Worm (Caenorhabditis elegans) whole organism, L4 larva: ENCODE measurements around the gene F59B10.5.
A peak's percentile ranks its signal among the peaks of the same experiment; 100 is the strongest.

ENCODE experiments used
- D1046.2 ChIP-seq: fragments of 200-800 bp; sonication (Bioruptor generic); IDR thresholded peaks from 2 replicates; pipeline ENCODE4 v1.3.6; 2022; ENCODE audit warnings: missing genetic modification characterization, missing compliant biosample characterization
- F26F4.8 ChIP-seq: fragments of 200-800 bp; sonication (Bioruptor generic); conservative IDR thresholded peaks from 2 replicates; pipeline ENCODE4 v1.3.6; 2022; ENCODE audit warnings: missing genetic modification characterization, missing compliant biosample characterization
- F44E2.7 ChIP-seq: fragments of 200-800 bp; sonication (Bioruptor generic); IDR thresholded peaks from 2 replicates; pipeline ENCODE4 v2.1.2; 2022; ENCODE audit warnings: missing genetic modification characterization, missing compliant biosample characterization
- T20F7.1 ChIP-seq: fragments of 200-800 bp; sonication (Bioruptor generic); optimal IDR thresholded peaks from 2 replicates; lab custom pipeline; 2018; ENCODE audit warnings: mild to moderate bottlenecking, missing genetic modification characterization, missing compliant biosample characterization
- T26A8.4 ChIP-seq: fragments of 200-800 bp; sonication (Bioruptor generic); IDR thresholded peaks from 2 replicates; pipeline ENCODE4 v1.3.6; 2022; ENCODE audit warnings: missing genetic modification characterization, missing compliant biosample characterization
- Y48G9A.11 ChIP-seq: fragments of 200-800 bp; sonication (Bioruptor generic); IDR thresholded peaks from 2 replicates; pipeline ENCODE4 v1.3.6; 2022; ENCODE audit warnings: missing genetic modification reagents, missing genetic modification characterization, missing compliant biosample characterization
- ZK546.5 ChIP-seq, 2 experiments: sonication (generic microtip); optimal IDR thresholded peaks; 2 replicates each; lab custom pipeline; 2017; ENCODE audit warnings: missing biosample characterization in 2 of 2, missing genetic modification characterization in 2 of 2
- aha-1 ChIP-seq: fragments of 150-350 bp; peaks from one replicate; lab custom pipeline; 2014; ENCODE audit warnings: missing biosample characterization, missing genetic modification characterization
- aly-2 ChIP-seq: sonication (generic microtip); optimal IDR thresholded peaks from 2 replicates; lab custom pipeline; 2018; ENCODE audit warnings: missing biosample characterization, missing genetic modification characterization
- ama-1 ChIP-seq: fragments of 150-350 bp; optimal IDR thresholded peaks from 2 replicates; lab custom pipeline; 2014; ENCODE audit warnings: inconsistent platforms, mixed read lengths
- ctbp-1 ChIP-seq: fragments of 200-800 bp; sonication (Bioruptor generic); IDR thresholded peaks from 2 replicates; pipeline ENCODE4 v1.3.6; 2022; ENCODE audit warnings: missing genetic modification reagents, missing genetic modification characterization, missing compliant biosample characterization
- daf-8 ChIP-seq: fragments of 200-800 bp; sonication (Bioruptor generic); IDR thresholded peaks from 2 replicates; pipeline ENCODE4 v1.3.6; 2022; ENCODE audit warnings: missing genetic modification characterization, missing compliant biosample characterization
- dmd-8 ChIP-seq: fragments of 200-800 bp; sonication (Bioruptor generic); IDR thresholded peaks from 2 replicates; pipeline ENCODE4 v1.3.6; 2022; ENCODE audit warnings: missing genetic modification characterization, missing compliant biosample characterization
- dmd-9 ChIP-seq: fragments of 200-800 bp; sonication (Bioruptor generic); IDR thresholded peaks from 2 replicates; pipeline ENCODE4 v1.3.6; 2022; ENCODE audit warnings: missing genetic modification reagents, missing genetic modification characterization, missing compliant biosample characterization
- egl-43 ChIP-seq: fragments of 200-800 bp; sonication (Bioruptor generic); IDR thresholded peaks from 2 replicates; pipeline ENCODE4 v1.3.6; 2022; ENCODE audit warnings: missing genetic modification reagents, missing genetic modification characterization, missing compliant biosample characterization
- fkh-10 ChIP-seq: fragments of 150-350 bp; optimal IDR thresholded peaks from 2 replicates; lab custom pipeline; 2014; ENCODE audit warnings: missing biosample characterization, missing genetic modification reagents, missing genetic modification characterization
- fos-1 ChIP-seq: fragments of 150-350 bp; optimal IDR thresholded peaks from 2 replicates; lab custom pipeline; 2014; ENCODE audit warnings: missing biosample characterization, missing genetic modification characterization
- gei-8 ChIP-seq: fragments of 200-800 bp; sonication (Bioruptor generic); optimal IDR thresholded peaks from 2 replicates; lab custom pipeline; 2018; ENCODE audit warnings: mild to moderate bottlenecking, missing genetic modification characterization, missing compliant biosample characterization
- hlh-30 ChIP-seq: sonication (generic microtip); optimal IDR thresholded peaks from 2 replicates; lab custom pipeline; 2017; ENCODE audit warnings: antibody characterized with exemption, mild to moderate bottlenecking, missing genetic modification characterization, missing compliant biosample characterization; ENCODE audit not compliant: insufficient read depth
- lim-7 ChIP-seq: fragments of 200-800 bp; sonication (Bioruptor generic); IDR thresholded peaks from 2 replicates; pipeline ENCODE4 v1.3.6; 2022; ENCODE audit warnings: missing genetic modification characterization, missing compliant biosample characterization
- lin-1 ChIP-seq: fragments of 200-800 bp; sonication (Bioruptor generic); IDR thresholded peaks from 2 replicates; pipeline ENCODE4 v1.3.6; 2022; ENCODE audit warnings: missing genetic modification reagents, missing genetic modification characterization, missing compliant biosample characterization
- lin-13 ChIP-seq: fragments of 150-350 bp; optimal IDR thresholded peaks from 2 replicates; lab custom pipeline; 2014; ENCODE audit warnings: missing biosample characterization, missing genetic modification reagents, missing genetic modification characterization
- lsy-2 ChIP-seq, 2 experiments: fragments of 150-350 bp in 1 of 2; sonication (generic microtip) in 1 of 2; optimal IDR thresholded peaks; 2 replicates each; lab custom pipeline; 2014 to 2017; ENCODE audit warnings: missing biosample characterization in 2 of 2, missing genetic modification characterization in 2 of 2
- madf-5 ChIP-seq, 2 experiments: fragments of 200-800 bp; sonication (Bioruptor generic); IDR thresholded peaks; 2 replicates each; pipeline ENCODE4 v1.3.6; 2022; ENCODE audit warnings: missing compliant biosample characterization in 2 of 2, missing genetic modification characterization in 2 of 2
- madf-9 ChIP-seq: fragments of 200-800 bp; sonication (Bioruptor generic); conservative IDR thresholded peaks from 2 replicates; pipeline ENCODE4 v1.3.6; 2022; ENCODE audit warnings: missing genetic modification reagents, missing genetic modification characterization, missing compliant biosample characterization
- mdt-29 ChIP-seq: fragments of 200-800 bp; sonication (Bioruptor generic); IDR thresholded peaks from 2 replicates; pipeline ENCODE4 v1.3.6; 2022; ENCODE audit warnings: missing genetic modification reagents, missing genetic modification characterization, missing compliant biosample characterization
- mep-1 ChIP-seq: fragments of 150-350 bp; sonication (generic microtip); optimal IDR thresholded peaks from 3 replicates; lab custom pipeline; 2014; ENCODE audit warnings: missing biosample characterization, missing genetic modification characterization
- mes-2 ChIP-seq: sonication (generic microtip); optimal IDR thresholded peaks from 2 replicates; lab custom pipeline; 2016; ENCODE audit warnings: missing genotype, mild to moderate bottlenecking, missing genetic modification characterization, missing compliant biosample characterization; ENCODE audit not compliant: poor library complexity, severe bottlenecking
- mxl-3 ChIP-seq: fragments of 200-800 bp; sonication (Bioruptor generic); optimal IDR thresholded peaks from 2 replicates; lab custom pipeline; 2018; ENCODE audit warnings: mild to moderate bottlenecking, missing genetic modification characterization, missing compliant biosample characterization
- nhr-10 ChIP-seq: fragments of 150-350 bp; optimal IDR thresholded peaks from 2 replicates; lab custom pipeline; 2014; ENCODE audit warnings: missing biosample characterization, missing genetic modification characterization
- nhr-11 ChIP-seq: fragments of 150-350 bp; optimal IDR thresholded peaks from 2 replicates; lab custom pipeline; 2014; ENCODE audit warnings: missing biosample characterization, missing genetic modification characterization
- nhr-237 ChIP-seq: sonication (generic microtip); optimal IDR thresholded peaks from 2 replicates; lab custom pipeline; 2017; ENCODE audit warnings: missing biosample characterization, missing genetic modification characterization
- nhr-25 ChIP-seq: sonication (generic microtip); optimal IDR thresholded peaks from 2 replicates; lab custom pipeline; 2017; ENCODE audit warnings: missing genetic modification characterization, mild to moderate bottlenecking, missing compliant biosample characterization, antibody characterized with exemption, moderate library complexity, borderline replicate concordance; ENCODE audit not compliant: insufficient read depth
- nhr-41 ChIP-seq: fragments of 200-800 bp; sonication (Bioruptor generic); IDR thresholded peaks from 2 replicates; pipeline ENCODE4 v1.3.6; 2022; ENCODE audit warnings: missing genetic modification reagents, missing genetic modification characterization, missing compliant biosample characterization
- nhr-77 ChIP-seq: fragments of 150-350 bp; optimal IDR thresholded peaks from 2 replicates; lab custom pipeline; 2014; ENCODE audit warnings: missing biosample characterization, missing genetic modification characterization
- php-3 ChIP-seq: fragments of 200-800 bp; sonication (Bioruptor generic); IDR thresholded peaks from 2 replicates; pipeline ENCODE4 v1.3.6; 2022; ENCODE audit warnings: missing genetic modification reagents, missing genetic modification characterization, missing compliant biosample characterization
- pqm-1 ChIP-seq: sonication (generic microtip); optimal IDR thresholded peaks from 2 replicates; lab custom pipeline; 2017; ENCODE audit warnings: missing biosample characterization, missing genetic modification characterization
- set-16 ChIP-seq: fragments of 200-800 bp; sonication (Bioruptor generic); IDR thresholded peaks from 2 replicates; pipeline ENCODE4 v1.3.6; 2022; ENCODE audit warnings: missing genetic modification reagents, missing genetic modification characterization, missing compliant biosample characterization
- snpc-1.2 ChIP-seq: fragments of 200-800 bp; sonication (Bioruptor generic); IDR thresholded peaks from 2 replicates; pipeline ENCODE4 v1.3.6; 2022; ENCODE audit warnings: missing genetic modification reagents, missing genetic modification characterization, missing compliant biosample characterization
- tra-1 ChIP-seq: fragments of 200-800 bp; sonication (Bioruptor generic); IDR thresholded peaks from 2 replicates; pipeline ENCODE4 v1.3.6; 2022; ENCODE audit warnings: missing genetic modification reagents, missing genetic modification characterization, missing compliant biosample characterization
- unc-130 ChIP-seq: sonication (generic microtip); optimal IDR thresholded peaks from 2 replicates; lab custom pipeline; 2016; ENCODE audit warnings: missing genetic modification reagents, missing genetic modification characterization, missing compliant biosample characterization
- unc-62 ChIP-seq, 3 experiments: fragments of 150-350 bp in 1 of 3; sonication (generic microtip); optimal IDR thresholded peaks in 2 of 3; peaks in 1 of 3; 1 replicate in 1 of 3; 2 replicates in 2 of 3; lab custom pipeline; 2014 to 2017; ENCODE audit warnings: missing biosample characterization in 3 of 3, missing genetic modification characterization in 3 of 3, missing genetic modification reagents in 3 of 3, missing genotype in 1 of 3
- zfp-3 ChIP-seq: fragments of 200-800 bp; sonication (Bioruptor generic); conservative IDR thresholded peaks from 2 replicates; pipeline ENCODE4 v1.3.6; 2022; ENCODE audit warnings: missing genetic modification reagents, missing genetic modification characterization, missing compliant biosample characterization
- ztf-7 ChIP-seq: fragments of 150-350 bp; optimal IDR thresholded peaks from 2 replicates; lab custom pipeline; 2014; ENCODE audit warnings: missing biosample characterization, missing genetic modification characterization

The F59B10.5 gene

ce11 chrII:10547311-10547710 is 23.8 kb upstream of the F59B10.5 start (continued):
- TF ChIP-seq madf-9 (GFP tag; lab: Robert Waterston, UW) (peak; percentile 26; the same call in 1 of the 2 replicates), nhr-10 (tag; lab: Kevin White, UChicago) (no peak), dmd-8 (GFP tag; lab: Robert Waterston, UW) (peak; percentile 81), ctbp-1 (peak; percentile 54), F44E2.7 (no peak), D1046.2 (peak; percentile 76; the same call in 1 of the 2 replicates)

ce11 chrII:10546784-10547087 is 23.3 kb upstream of the F59B10.5 start:
- TF ChIP-seq pqm-1 (tag; lab: Kevin White, UChicago), result no peak
- TF ChIP-seq unc-130 (GFP tag; lab: Kevin White, UChicago), result no peak
- TF ChIP-seq hlh-30, result no peak
- peak in 1 of 2 experiments; percentile 69 for TF ChIP-seq unc-62 (GFP tag; optimal IDR thresholded peaks at IDR 0.05 in 1 of 2; lab: Kevin White, UChicago)
- TF ChIP-seq unc-62 (tag; optimal IDR thresholded peaks at IDR 0.05; lab: Kevin White, UChicago), result no peak
- peak; percentile 57 for TF ChIP-seq ama-1 (lab: Kevin White, UChicago)
- TF ChIP-seq nhr-77, result peak; percentile 22
- no peak for TF ChIP-seq nhr-41 (GFP tag; lab: Robert Waterston, UW)
- TF ChIP-seq gei-8 (GFP tag; lab: Kevin White, UChicago), result no peak
- no peak for TF ChIP-seq F26F4.8 (GFP tag; lab: Robert Waterston, UW)
- peak in 1 of 2 experiments; percentile 19 for TF ChIP-seq lsy-2 (tag; optimal IDR thresholded peaks at IDR 0.05; lab: Kevin White, UChicago)
- peak; percentile 18 for TF ChIP-seq mep-1 (tag; lab: Kevin White, UChicago)
- TF ChIP-seq set-16 (GFP tag; lab: Robert Waterston, UW), result no peak
- peak; percentile 21 for TF ChIP-seq lin-13 (GFP tag; lab: Kevin White, UChicago)
- TF ChIP-seq nhr-25 (tag; lab: Kevin White, UChicago), result peak; percentile 20
- no peak for TF ChIP-seq egl-43 (GFP tag; lab: Robert Waterston, UW)
- TF ChIP-seq T20F7.1 (GFP tag; lab: Kevin White, UChicago), result peak; percentile 39
- no peak for TF ChIP-seq daf-8 (GFP tag; lab: Robert Waterston, UW)

DNA sequence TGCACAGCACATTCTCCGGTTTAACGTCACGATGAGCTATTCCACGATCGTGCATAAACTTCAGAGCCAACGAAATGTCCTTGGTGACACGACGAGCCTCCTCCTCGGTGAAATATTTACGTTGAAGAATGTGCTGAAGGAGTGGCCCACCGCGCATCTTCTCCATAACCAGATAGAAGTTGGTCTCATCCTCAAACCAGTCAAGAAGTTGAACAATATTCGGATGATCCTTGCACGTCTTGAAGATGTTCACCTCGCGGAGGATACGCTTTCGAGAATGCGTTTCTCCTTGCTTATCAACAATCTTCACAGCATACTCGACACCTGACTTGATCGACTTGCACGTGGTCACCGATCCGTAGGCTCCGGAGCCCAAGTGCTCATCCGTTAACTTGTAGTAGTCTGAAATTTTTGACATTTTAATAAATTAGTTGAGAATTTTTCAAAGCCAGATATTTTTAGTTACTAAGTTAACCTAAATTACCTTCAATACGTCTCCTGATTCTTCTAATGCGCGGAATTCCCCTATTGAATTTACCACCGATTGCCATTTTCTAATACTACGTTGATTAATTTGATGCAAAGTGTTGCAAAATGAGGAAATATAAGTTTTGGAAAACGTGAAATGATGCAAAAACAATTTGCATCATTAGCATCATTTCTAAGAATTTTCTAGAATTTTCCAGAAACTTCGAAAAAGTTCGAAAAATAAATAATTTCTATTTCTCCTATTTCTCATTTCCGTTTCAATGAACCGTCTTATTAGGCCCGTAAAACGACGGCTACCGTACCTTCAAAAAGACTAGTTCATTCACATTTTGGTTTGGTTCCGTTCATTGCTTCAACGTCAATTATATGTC is 22.7 kb upstream of the F59B10.5 start:
- TF ChIP-seq mxl-3 (GFP tag; lab: Kevin White, UChicago) (peak; percentile 3), nhr-237 (no peak), aha-1 (tag; lab: Kevin White, UChicago) (peak; percentile 98), unc-62 (GFP tag; optimal IDR thresholded peaks at IDR 0.05 in 1 of 2; lab: Kevin White, UChicago) (no peak), unc-62 (tag; optimal IDR thresholded peaks at IDR 0.05; lab: Kevin White, UChicago) (no peak), mdt-29 (GFP tag; lab: Robert Waterston, UW) (peak; percentile 29; the same call in 1 of the 2 replicates), dmd-9 (GFP tag; lab: Robert Waterston, UW) (peak; percentile 42; the same call in 1 of the 2 replicates), ama-1 (lab: Kevin White, UChicago) (peak; percentile 28), mes-2 (tag; lab: Kevin White, UChicago) (peak; percentile 26), fkh-10 (GFP tag; lab: Kevin White, UChicago) (no peak), tra-1 (GFP tag; lab: Robert Waterston, UW) (peak; percentile 41; the same call in 1 of the 2 replicates), T26A8.4 (peak; percentile 54; the same call in 1 of the 2 replicates), ZK546.5 (tag; optimal IDR thresholded peaks at IDR 0.05; lab: Kevin White, UChicago) (no peak), pqm-1 (tag; lab: Kevin White, UChicago) (no peak), ztf-7 (tag; lab: Kevin White, UChicago) (peak; percentile 4), aly-2 (tag; lab: Kevin White, UChicago) (no peak), nhr-11 (tag; lab: Kevin White, UChicago) (peak; percentile 46), zfp-3 (GFP tag; lab: Robert Waterston, UW) (peak; percentile 8), lim-7 (GFP tag; lab: Robert Waterston, UW) (peak; percentile 21; the same call in 1 of the 2 replicates), dmd-8 (GFP tag; lab: Robert Waterston, UW) (peak; percentile 10; the same call in 1 of the 2 replicates), madf-5 (GFP tag; IDR thresholded peaks at IDR 0.05; lab: Robert Waterston, UW) (0 out of 4 replicates have a peak, but pooled peaks of 1 of the 2 experiments have one; percentile 15), snpc-1.2 (GFP tag; lab: Robert Waterston, UW) (peak; percentile 63; the same call in 1 of the 2 replicates), egl-43 (GFP tag; lab: Robert Waterston, UW) (peak; percentile 62; the same call in 1 of the 2 replicates), hlh-30 (peak; percentile 37), Y48G9A.11 (GFP tag; lab: Robert Waterston, UW) (peak; percentile 25; the same call in 1 of the 2 replicates), set-16 (GFP tag; lab: Robert Waterston, UW) (no peak), fos-1 (no peak), lin-1 (0 out of 2 replicates have a peak, but pooled peaks have one; percentile 18), php-3 (GFP tag; lab: Robert Waterston, UW) (peak; percentile 35; the same call in 1 of the 2 replicates)
